Worm (Caenorhabditis elegans) whole organism, L1 larva: Measurements from ENCODE around the gene R06F6.8.
A peak's percentile ranks its signal among the peaks of the same experiment; 100 is the strongest.

ENCODE experiments used
- C16A3.4 ChIP-seq: fragments of 150-350 bp; optimal IDR thresholded peaks from 2 replicates; lab custom pipeline; 2014; ENCODE audit warnings: missing biosample characterization, missing genetic modification characterization
- F16B12.6 ChIP-seq: fragments of 150-350 bp; optimal IDR thresholded peaks from 2 replicates; lab custom pipeline; 2014; ENCODE audit warnings: missing biosample characterization, missing genetic modification characterization
- aly-2 ChIP-seq: fragments of 150-350 bp; optimal IDR thresholded peaks from 2 replicates; lab custom pipeline; 2014; ENCODE audit warnings: missing biosample characterization, missing genetic modification characterization
- ama-1 ChIP-seq: fragments of 150-350 bp; optimal IDR thresholded peaks from 2 replicates; lab custom pipeline; 2014
- ceh-63 ChIP-seq: fragments of 200-800 bp; sonication (Bioruptor generic); optimal IDR thresholded peaks from 2 replicates; lab custom pipeline; 2018; ENCODE audit warnings: mild to moderate bottlenecking, missing genetic modification characterization, missing compliant biosample characterization
- ceh-8 ChIP-seq: fragments of 200-800 bp; sonication (Bioruptor generic); optimal IDR thresholded peaks from 2 replicates; lab custom pipeline; 2018; ENCODE audit warnings: mild to moderate bottlenecking, missing genetic modification characterization, moderate library complexity, missing compliant biosample characterization
- ceh-88 ChIP-seq: fragments of 200-800 bp; sonication (Bioruptor generic); IDR thresholded peaks from 2 replicates; pipeline ENCODE4 v1.3.6; 2022; ENCODE audit warnings: missing genetic modification characterization, missing compliant biosample characterization
- dpl-1 ChIP-seq, 3 experiments: fragments of 150-350 bp in 2 of 3; sonication (generic microtip) in 1 of 3; optimal IDR thresholded peaks; 2 replicates each; lab custom pipeline; 2014 to 2017; ENCODE audit warnings: missing biosample characterization in 3 of 3, missing genetic modification characterization in 3 of 3, missing genetic modification reagents in 3 of 3
- dsc-1 ChIP-seq: sonication (generic microtip); optimal IDR thresholded peaks from 2 replicates; lab custom pipeline; 2016; ENCODE audit warnings: mild to moderate bottlenecking, missing genetic modification characterization, missing compliant biosample characterization
- efl-1 ChIP-seq, 4 experiments: fragments of 150-350 bp; optimal IDR thresholded peaks in 3 of 4; peaks in 1 of 4; 1 replicate in 1 of 4; 2 replicates in 3 of 4; lab custom pipeline; 2014; ENCODE audit warnings: missing biosample characterization in 2 of 4, missing genetic modification characterization in 2 of 4, missing genetic modification reagents in 2 of 4
- elt-3 ChIP-seq, 6 experiments: fragments of 150-350 bp in 1 of 6; sonication (generic microtip); optimal IDR thresholded peaks; 2 replicates each; lab custom pipeline; 2017 to 2018; ENCODE audit warnings: missing biosample characterization in 6 of 6, missing genetic modification characterization in 6 of 6, inconsistent platforms in 1 of 6
- ets-5 ChIP-seq: fragments of 200-800 bp; sonication (Bioruptor generic); IDR thresholded peaks from 2 replicates; pipeline ENCODE4 v1.3.6; 2022; ENCODE audit warnings: missing genetic modification characterization, missing compliant biosample characterization
- fkh-4 ChIP-seq: sonication (generic microtip); optimal IDR thresholded peaks from 2 replicates; lab custom pipeline; 2016; ENCODE audit warnings: missing compliant biosample characterization, missing genetic modification characterization, borderline replicate concordance
- fkh-8 ChIP-seq: sonication (generic microtip); optimal IDR thresholded peaks from 2 replicates; lab custom pipeline; 2016; ENCODE audit warnings: mild to moderate bottlenecking, missing genetic modification characterization, missing compliant biosample characterization
- fos-1 ChIP-seq: fragments of 150-350 bp; optimal IDR thresholded peaks from 2 replicates; lab custom pipeline; 2014; ENCODE audit warnings: missing biosample characterization, missing genetic modification characterization
- hpl-2 ChIP-seq: fragments of 150-350 bp; optimal IDR thresholded peaks from 2 replicates; lab custom pipeline; 2014; ENCODE audit warnings: missing biosample characterization, missing genetic modification reagents, missing genetic modification characterization
- irx-1 ChIP-seq: sonication (generic microtip); optimal IDR thresholded peaks from 2 replicates; lab custom pipeline; 2016; ENCODE audit warnings: missing genetic modification characterization, missing compliant biosample characterization
- lin-13 ChIP-seq: fragments of 150-350 bp; optimal IDR thresholded peaks from 2 replicates; lab custom pipeline; 2014; ENCODE audit warnings: missing biosample characterization, missing genetic modification reagents, missing genetic modification characterization
- lin-14 ChIP-seq: fragments of 200-800 bp; sonication (Bioruptor generic); optimal IDR thresholded peaks from 2 replicates; lab custom pipeline; 2018; ENCODE audit warnings: mild to moderate bottlenecking, missing genetic modification characterization, moderate library complexity, missing compliant biosample characterization
- lin-15B ChIP-seq: fragments of 150-350 bp; sonication (generic microtip); optimal IDR thresholded peaks from 3 replicates; lab custom pipeline; 2014; ENCODE audit warnings: missing biosample characterization, missing genetic modification characterization
- lin-35 ChIP-seq, 2 experiments: fragments of 150-350 bp; optimal IDR thresholded peaks; 2 replicates each; lab custom pipeline; 2014; ENCODE audit warnings: missing biosample characterization in 2 of 2, missing genetic modification characterization in 2 of 2, missing genetic modification reagents in 2 of 2
- lir-3 ChIP-seq: sonication (generic microtip); optimal IDR thresholded peaks from 2 replicates; lab custom pipeline; 2016; ENCODE audit warnings: mild to moderate bottlenecking, missing genetic modification characterization, moderate library complexity, missing compliant biosample characterization; ENCODE audit not compliant: poor library complexity
- lsy-2 ChIP-seq, 2 experiments: fragments of 150-350 bp; optimal IDR thresholded peaks; 2 replicates each; lab custom pipeline; 2014; ENCODE audit warnings: missing biosample characterization in 2 of 2, missing genetic modification characterization in 2 of 2
- mab-9 ChIP-seq: fragments of 200-800 bp; sonication (Bioruptor generic); IDR thresholded peaks from 2 replicates; pipeline ENCODE4 v1.3.6; 2022; ENCODE audit warnings: missing genetic modification reagents, missing genetic modification characterization, missing compliant biosample characterization
- mef-2 ChIP-seq: fragments of 150-350 bp; optimal IDR thresholded peaks from 2 replicates; lab custom pipeline; 2014; ENCODE audit warnings: missing biosample characterization, missing genetic modification characterization
- nhr-11 ChIP-seq: fragments of 150-350 bp; optimal IDR thresholded peaks from 2 replicates; lab custom pipeline; 2014; ENCODE audit warnings: missing biosample characterization, missing genetic modification characterization
- nhr-19 ChIP-seq: fragments of 200-800 bp; sonication (Bioruptor generic); conservative IDR thresholded peaks from 2 replicates; pipeline ENCODE4 v1.3.6; 2022; ENCODE audit warnings: missing genetic modification characterization, missing compliant biosample characterization
- nhr-20 ChIP-seq: sonication (generic microtip); optimal IDR thresholded peaks from 2 replicates; lab custom pipeline; 2016; ENCODE audit warnings: mild to moderate bottlenecking, missing genetic modification characterization, missing compliant biosample characterization
- nhr-47 ChIP-seq: sonication (generic microtip); optimal IDR thresholded peaks from 2 replicates; lab custom pipeline; 2016; ENCODE audit warnings: mild to moderate bottlenecking, missing genetic modification characterization, moderate library complexity, missing compliant biosample characterization
- nhr-71 ChIP-seq: sonication (generic microtip); optimal IDR thresholded peaks from 2 replicates; lab custom pipeline; 2016; ENCODE audit warnings: mild to moderate bottlenecking, missing genetic modification characterization, moderate library complexity, missing compliant biosample characterization
- nhr-76 ChIP-seq: sonication (generic microtip); optimal IDR thresholded peaks from 2 replicates; lab custom pipeline; 2017; ENCODE audit warnings: missing biosample characterization, missing genetic modification characterization
- nhr-84 ChIP-seq: sonication (generic microtip); optimal IDR thresholded peaks from 2 replicates; lab custom pipeline; 2017; ENCODE audit warnings: missing biosample characterization, missing genetic modification characterization
- nhr-85 ChIP-seq: sonication (generic microtip); peaks from one replicate; lab custom pipeline; 2016; ENCODE audit warnings: missing genetic modification characterization, inconsistent platforms, missing compliant biosample characterization
- nhr-90 ChIP-seq: sonication (generic microtip); optimal IDR thresholded peaks from 2 replicates; lab custom pipeline; 2016; ENCODE audit warnings: mild to moderate bottlenecking, missing genetic modification characterization, missing compliant biosample characterization; ENCODE audit not compliant: poor library complexity
- pag-3 ChIP-seq: sonication (generic microtip); optimal IDR thresholded peaks from 2 replicates; lab custom pipeline; 2017; ENCODE audit warnings: missing genetic modification characterization, mild to moderate bottlenecking, missing compliant biosample characterization, antibody characterized with exemption, borderline replicate concordance; ENCODE audit not compliant: insufficient read depth
- skn-1 ChIP-seq: fragments of 150-350 bp; optimal IDR thresholded peaks from 2 replicates; lab custom pipeline; 2014; ENCODE audit warnings: missing biosample characterization, missing genetic modification characterization
- snu-23 ChIP-seq: sonication (generic microtip); optimal IDR thresholded peaks from 2 replicates; lab custom pipeline; 2016; ENCODE audit warnings: missing genetic modification characterization, missing compliant biosample characterization
- sox-4 ChIP-seq: sonication (generic microtip); optimal IDR thresholded peaks from 2 replicates; lab custom pipeline; 2016; ENCODE audit warnings: missing genetic modification characterization, missing compliant biosample characterization
- sup-37 ChIP-seq: fragments of 200-800 bp; sonication (Bioruptor generic); optimal IDR thresholded peaks from 2 replicates; lab custom pipeline; 2018; ENCODE audit warnings: mild to moderate bottlenecking, missing genetic modification characterization, missing compliant biosample characterization
- unc-30 ChIP-seq: sonication (generic microtip); optimal IDR thresholded peaks from 2 replicates; lab custom pipeline; 2017; ENCODE audit warnings: missing biosample characterization, missing genetic modification characterization
- vab-15 ChIP-seq: sonication (generic microtip); optimal IDR thresholded peaks from 2 replicates; lab custom pipeline; 2017; ENCODE audit warnings: missing genotype, mild to moderate bottlenecking, missing genetic modification characterization, missing compliant biosample characterization
- zag-1 ChIP-seq: fragments of 150-350 bp; optimal IDR thresholded peaks from 2 replicates; lab custom pipeline; 2014; ENCODE audit warnings: missing biosample characterization, missing genetic modification characterization
- ztf-11 ChIP-seq, 2 experiments: sonication (generic microtip); optimal IDR thresholded peaks; 2 replicates each; lab custom pipeline; 2016 to 2017; ENCODE audit warnings: missing genetic modification characterization in 2 of 2, missing biosample characterization in 1 of 2, missing compliant biosample characterization in 1 of 2
- ztf-4 ChIP-seq: fragments of 150-350 bp; optimal IDR thresholded peaks from 2 replicates; lab custom pipeline; 2014; ENCODE audit warnings: missing biosample characterization, missing genetic modification characterization

The R06F6.8 gene

ce11 chrII:10784780-10785463 is 34.9 kb downstream of the R06F6.8 start, which contains the start of gene cdl-1 (continued):
- TF ChIP-seq irx-1 (tag; lab: Kevin White, UChicago): peak; percentile 7
- TF ChIP-seq ztf-11 (tag; optimal IDR thresholded peaks at IDR 0.05; lab: Kevin White, UChicago): peak in 1 of 2 experiments; percentile 65
- TF ChIP-seq lin-35 (GFP tag; optimal IDR thresholded peaks at IDR 0.05; lab: Kevin White, UChicago): peak; percentile 94 to 99
- no peak for TF ChIP-seq sup-37 (GFP tag; lab: Kevin White, UChicago)
- TF ChIP-seq nhr-20 (tag; lab: Kevin White, UChicago): peak; percentile 67
- peak; percentile 66 for TF ChIP-seq nhr-47
- TF ChIP-seq hpl-2 (GFP tag; lab: Kevin White, UChicago): no peak
- peak; percentile 26 for TF ChIP-seq fkh-8 (tag; lab: Kevin White, UChicago)
- TF ChIP-seq skn-1: peak; percentile 44
- peak; percentile 67 for TF ChIP-seq nhr-19 (GFP tag; lab: Robert Waterston, UW)
- TF ChIP-seq nhr-76 (tag; lab: Kevin White, UChicago): no peak
- no peak for TF ChIP-seq aly-2
- TF ChIP-seq lin-15B: peak; percentile 68
- TF ChIP-seq lir-3: peak; percentile 49
- 0 out of 2 replicates have a peak, but pooled peaks have one; percentile 25 for TF ChIP-seq ceh-88 (GFP tag; lab: Robert Waterston, UW)
- no peak for TF ChIP-seq ztf-4 (tag; lab: Kevin White, UChicago)
- TF ChIP-seq mab-9 (GFP tag; lab: Robert Waterston, UW): 0 out of 2 replicates have a peak, but pooled peaks have one; percentile 21
- TF ChIP-seq sox-4 (tag; lab: Kevin White, UChicago): no peak
- peak; percentile 53 for TF ChIP-seq fos-1 (tag; lab: Kevin White, UChicago)
- no peak for TF ChIP-seq mef-2 (tag; lab: Kevin White, UChicago)
- TF ChIP-seq C16A3.4 (tag; lab: Kevin White, UChicago): peak; percentile 83
- no peak for TF ChIP-seq zag-1
- TF ChIP-seq dsc-1 (tag; lab: Kevin White, UChicago): peak; percentile 37
- TF ChIP-seq lsy-2 (tag; optimal IDR thresholded peaks at IDR 0.05; lab: Kevin White, UChicago): peak; percentile 76 to 90
- TF ChIP-seq lin-13 (GFP tag; lab: Kevin White, UChicago): no peak
- TF ChIP-seq ceh-8: no peak
- no peak for TF ChIP-seq lin-14
- TF ChIP-seq nhr-84: peak; percentile 7

ce11 chrII:10784248-10784647 is 35.5 kb downstream of the R06F6.8 start:
- no peak for TF ChIP-seq ama-1 (lab: Kevin White, UChicago)
- TF ChIP-seq nhr-85 (tag; lab: Kevin White, UChicago): no peak
- TF ChIP-seq efl-1 (optimal IDR thresholded peaks at IDR 0.05; lab: Kevin White, UChicago): no peak
- TF ChIP-seq efl-1 (GFP tag; optimal IDR thresholded peaks at IDR 0.05 in 1 of 2; lab: Kevin White, UChicago): peak in 1 of 2 experiments; percentile 41
- TF ChIP-seq nhr-90 (tag; lab: Kevin White, UChicago): no peak
- no peak for TF ChIP-seq C16A3.4 (tag; lab: Kevin White, UChicago)
- TF ChIP-seq pag-3 (tag; lab: Kevin White, UChicago): no peak

ce11 chrII:10783201-10783962 is 36.4 kb downstream of the R06F6.8 start, which contains the start of gene ect-2:
ect-2 (minus strand) TSS chrII:10783962.
- peak; percentile 81 to 90 (median 86) for TF ChIP-seq dpl-1 (GFP tag; optimal IDR thresholded peaks at IDR 0.05; lab: Kevin White, UChicago)
- TF ChIP-seq elt-3 (tag; optimal IDR thresholded peaks at IDR 0.05; lab: Kevin White, UChicago): no peak
- peak; percentile 82 for TF ChIP-seq F16B12.6 (tag; lab: Kevin White, UChicago)
- no peak for TF ChIP-seq ets-5 (GFP tag; lab: Robert Waterston, UW)
- no peak for TF ChIP-seq nhr-47
- TF ChIP-seq lin-35 (GFP tag; optimal IDR thresholded peaks at IDR 0.05; lab: Kevin White, UChicago): peak; percentile 77 to 93
- TF ChIP-seq ceh-8: no peak
- no peak for TF ChIP-seq nhr-90 (tag; lab: Kevin White, UChicago)
- TF ChIP-seq snu-23 (GFP tag; lab: Kevin White, UChicago): peak; percentile 29
- no peak for TF ChIP-seq vab-15 (tag; lab: Kevin White, UChicago)
- no peak for TF ChIP-seq nhr-20 (tag; lab: Kevin White, UChicago)
- TF ChIP-seq unc-30 (tag; lab: Kevin White, UChicago): no peak
- no peak for TF ChIP-seq pag-3 (tag; lab: Kevin White, UChicago)
- peak; percentile 21 for TF ChIP-seq nhr-71 (tag; lab: Kevin White, UChicago)
- no peak for TF ChIP-seq ceh-63 (GFP tag; lab: Kevin White, UChicago)
- no peak for TF ChIP-seq nhr-11 (tag; lab: Kevin White, UChicago)
- no peak for TF ChIP-seq fkh-4 (tag; lab: Kevin White, UChicago)
- no peak for TF ChIP-seq nhr-85 (tag; lab: Kevin White, UChicago)
- peak; percentile 4 to 58 for TF ChIP-seq lsy-2 (tag; optimal IDR thresholded peaks at IDR 0.05; lab: Kevin White, UChicago)
- peak; percentile 9 for TF ChIP-seq skn-1
- no peak for TF ChIP-seq sup-37 (GFP tag; lab: Kevin White, UChicago)
- peak; percentile 86 to 88 for TF ChIP-seq efl-1 (optimal IDR thresholded peaks at IDR 0.05; lab: Kevin White, UChicago)
- TF ChIP-seq efl-1 (GFP tag; optimal IDR thresholded peaks at IDR 0.05 in 1 of 2; lab: Kevin White, UChicago): peak; percentile 87 to 99
